Worm (Caenorhabditis elegans) whole organism, early embryonic: ENCODE results near the gene cyp-33C7.

Experiments
- B0310.2 ChIP-seq: sonication (generic microtip); optimal IDR thresholded peaks from 2 replicates; lab custom pipeline; 2016; ENCODE audit warnings: mild to moderate bottlenecking, missing genetic modification characterization, missing compliant biosample characterization
- F13C5.2 ChIP-seq: sonication (generic microtip); optimal IDR thresholded peaks from 2 replicates; lab custom pipeline; 2017; ENCODE audit warnings: mild to moderate bottlenecking, missing genetic modification characterization, inconsistent platforms, missing compliant biosample characterization
- aly-1 ChIP-seq: sonication (generic microtip); optimal IDR thresholded peaks from 2 replicates; lab custom pipeline; 2016; ENCODE audit warnings: missing genetic modification characterization, missing compliant biosample characterization
- ama-1 ChIP-seq: fragments of 150-350 bp; optimal IDR thresholded peaks from 2 replicates; lab custom pipeline; 2014
- ceh-13 ChIP-seq: fragments of 200-800 bp; sonication (Bioruptor generic); optimal IDR thresholded peaks from 2 replicates; lab custom pipeline; 2018; ENCODE audit warnings: mild to moderate bottlenecking, missing genetic modification characterization, missing compliant biosample characterization
- ceh-36 ChIP-seq: sonication (generic microtip); optimal IDR thresholded peaks from 2 replicates; lab custom pipeline; 2016; ENCODE audit warnings: missing genetic modification characterization, inconsistent platforms, missing compliant biosample characterization
- ets-7 ChIP-seq: sonication (generic microtip); optimal IDR thresholded peaks from 2 replicates; lab custom pipeline; 2016; ENCODE audit warnings: missing genotype, missing genetic modification characterization, missing compliant biosample characterization
- flt-1 ChIP-seq: fragments of 200-800 bp; sonication (Bioruptor generic); IDR thresholded peaks from 2 replicates; pipeline ENCODE4 v1.3.6; 2022; ENCODE audit warnings: missing genetic modification characterization, missing compliant biosample characterization
- hmbx-1 ChIP-seq: sonication (generic microtip); optimal IDR thresholded peaks from 2 replicates; lab custom pipeline; 2016; ENCODE audit warnings: mild to moderate bottlenecking, missing genetic modification characterization, missing compliant biosample characterization
- hmg-4 ChIP-seq: fragments of 200-800 bp; sonication (Bioruptor generic); optimal IDR thresholded peaks from 2 replicates; lab custom pipeline; 2018; ENCODE audit warnings: mild to moderate bottlenecking, missing genetic modification characterization, missing compliant biosample characterization
- hnd-1 ChIP-seq: sonication (generic microtip); optimal IDR thresholded peaks from 2 replicates; lab custom pipeline; 2016; ENCODE audit warnings: missing genetic modification characterization, missing compliant biosample characterization
- pes-1 ChIP-seq: fragments of 200-800 bp; sonication (Bioruptor generic); IDR thresholded peaks from 2 replicates; pipeline ENCODE4 v1.3.6; 2022; ENCODE audit warnings: missing genetic modification reagents, missing genetic modification characterization, missing compliant biosample characterization
- scrt-1 ChIP-seq: fragments of 200-800 bp; sonication (Bioruptor generic); IDR thresholded peaks from 2 replicates; pipeline ENCODE4 v1.3.6; 2022; ENCODE audit warnings: missing genetic modification characterization, missing compliant biosample characterization
- sea-1 ChIP-seq: fragments of 200-800 bp; sonication (Bioruptor generic); conservative IDR thresholded peaks from 2 replicates; pipeline ENCODE4 v1.3.6; 2022; ENCODE audit warnings: missing genetic modification characterization, missing compliant biosample characterization
- tbx-11 ChIP-seq: fragments of 200-800 bp; sonication (Bioruptor generic); IDR thresholded peaks from 2 replicates; pipeline ENCODE4 v1.3.6; 2022; ENCODE audit warnings: missing genetic modification characterization, missing compliant biosample characterization
- tbx-37 ChIP-seq: fragments of 200-800 bp; sonication (Bioruptor generic); conservative IDR thresholded peaks from 2 replicates; pipeline ENCODE4 v1.3.6; 2022; ENCODE audit warnings: missing genetic modification reagents, missing genetic modification characterization, missing compliant biosample characterization
- tra-4 ChIP-seq: sonication (generic microtip); optimal IDR thresholded peaks from 2 replicates; lab custom pipeline; 2017; ENCODE audit warnings: missing genetic modification characterization, missing compliant biosample characterization

cyp-33C7 gene

DNA sequence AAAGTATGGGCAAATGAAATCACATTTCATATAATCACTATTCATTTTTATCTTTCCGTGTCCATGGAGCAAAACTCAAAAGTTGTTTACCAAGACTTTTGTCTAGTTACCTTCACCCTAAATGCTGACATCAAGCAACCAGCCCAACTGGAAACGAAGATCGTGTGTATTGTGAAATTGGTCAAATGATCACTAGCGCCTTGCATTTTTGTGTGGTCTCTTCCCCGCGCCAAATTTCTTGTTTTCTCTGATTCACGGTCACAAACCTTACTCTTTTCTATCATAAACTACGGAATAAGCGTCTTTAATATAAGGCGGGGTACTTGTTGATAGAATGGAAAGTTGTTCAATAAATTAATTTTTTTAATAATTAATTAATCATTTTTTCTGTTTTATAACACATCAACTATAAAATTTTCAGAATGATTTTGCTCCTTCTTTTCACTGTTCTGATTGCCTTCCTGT lies at the start of gene cyp-33C7:
TSS of gene cyp-33C7 (plus strand) at position 415 of the 465 bp plus-strand sequence.
- no peak for TF ChIP-seq scrt-1 (GFP tag; lab: Robert Waterston, UW)
- TF ChIP-seq ceh-36 (tag; lab: Kevin White, UChicago), result no peak
- no peak for TF ChIP-seq B0310.2
- TF ChIP-seq pes-1 (GFP tag; lab: Robert Waterston, UW), result no peak
- TF ChIP-seq sea-1 (GFP tag; lab: Robert Waterston, UW), result no peak
- no peak for TF ChIP-seq hnd-1 (tag; lab: Kevin White, UChicago)
- TF ChIP-seq flt-1 (GFP tag; lab: Robert Waterston, UW), result no peak
- no peak for TF ChIP-seq ceh-13
- no peak for TF ChIP-seq F13C5.2 (tag; lab: Kevin White, UChicago)
- no peak for TF ChIP-seq hmbx-1 (tag; lab: Kevin White, UChicago)
- TF ChIP-seq ama-1 (lab: Kevin White, UChicago), result no peak
- TF ChIP-seq hmg-4 (GFP tag; lab: Kevin White, UChicago), result no peak
- no peak for TF ChIP-seq tbx-11 (GFP tag; lab: Robert Waterston, UW)
- TF ChIP-seq ets-7 (tag; lab: Kevin White, UChicago), result no peak
- TF ChIP-seq tra-4 (tag; lab: Kevin White, UChicago), result no peak
- no peak for TF ChIP-seq tbx-37 (GFP tag; lab: Robert Waterston, UW)
- TF ChIP-seq aly-1 (tag; lab: Kevin White, UChicago), result no peak

DNA sequence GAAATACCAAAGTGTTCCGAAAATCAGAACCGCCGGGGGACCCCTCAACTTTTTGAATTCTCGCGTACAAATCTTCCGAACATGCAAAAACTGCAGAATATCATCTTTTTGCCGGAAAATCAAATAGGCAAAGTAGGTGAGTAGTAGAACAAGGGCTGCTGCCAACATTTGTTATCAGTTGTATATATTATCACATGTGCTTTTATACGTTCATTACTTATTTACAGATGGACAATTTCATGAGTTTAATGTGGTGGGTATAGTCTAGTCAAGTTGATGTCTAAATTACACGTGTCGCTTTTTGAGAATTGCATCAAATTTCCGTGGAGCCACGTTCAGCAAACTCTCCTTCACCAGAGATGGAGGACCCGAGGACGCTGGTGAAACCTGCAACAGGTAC lies 49.1 kb upstream of the cyp-33C7 start, which contains the start of gene cyp-32B1:
TSS of gene cyp-32B1 (minus strand) at position 176 of the 400 bp plus-strand sequence.
- TF ChIP-seq ama-1 (lab: Kevin White, UChicago) (no peak), hmg-4 (GFP tag; lab: Kevin White, UChicago) (no peak), ceh-36 (tag; lab: Kevin White, UChicago) (no peak), aly-1 (tag; lab: Kevin White, UChicago) (no peak), hnd-1 (tag; lab: Kevin White, UChicago) (no peak), B0310.2 (no peak), ets-7 (tag; lab: Kevin White, UChicago) (no peak), ceh-13 (no peak), sea-1 (GFP tag; lab: Robert Waterston, UW) (no peak), tbx-11 (GFP tag; lab: Robert Waterston, UW) (no peak), tbx-37 (GFP tag; lab: Robert Waterston, UW) (no peak), flt-1 (GFP tag; lab: Robert Waterston, UW) (no peak), hmbx-1 (tag; lab: Kevin White, UChicago) (no peak), tra-4 (tag; lab: Kevin White, UChicago) (no peak), F13C5.2 (tag; lab: Kevin White, UChicago) (no peak), scrt-1 (GFP tag; lab: Robert Waterston, UW) (no peak), pes-1 (GFP tag; lab: Robert Waterston, UW) (no peak)

DNA sequence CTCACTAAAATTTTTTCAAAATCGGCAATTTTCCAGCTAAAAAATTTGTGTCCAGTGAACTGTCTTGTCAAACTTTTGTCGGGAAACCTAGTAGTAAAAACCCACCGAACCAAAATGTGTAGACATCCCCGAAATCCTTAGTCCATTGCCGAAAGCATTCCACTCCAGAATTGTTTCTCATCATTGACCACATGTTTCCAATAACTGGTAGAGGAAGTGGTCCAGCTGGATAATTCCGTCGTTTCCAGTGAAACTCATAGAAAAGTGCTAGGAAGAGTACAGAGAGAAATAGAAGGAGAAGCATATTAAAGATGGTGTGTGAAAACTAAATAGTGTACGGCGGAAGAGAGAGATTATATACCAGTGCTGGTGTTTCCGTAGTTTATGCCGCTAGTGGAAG lies 46.3 kb upstream of the cyp-33C7 start, which contains the start of gene cyp-33C12:
TSS of gene cyp-33C12 (minus strand) at position 321 of the 400 bp plus-strand sequence.
- TF ChIP-seq aly-1 (tag; lab: Kevin White, UChicago), result no peak
- no peak for TF ChIP-seq sea-1 (GFP tag; lab: Robert Waterston, UW)
- TF ChIP-seq tbx-37 (GFP tag; lab: Robert Waterston, UW), result no peak
- TF ChIP-seq scrt-1 (GFP tag; lab: Robert Waterston, UW), result no peak
- no peak for TF ChIP-seq ets-7 (tag; lab: Kevin White, UChicago)
- no peak for TF ChIP-seq hmbx-1 (tag; lab: Kevin White, UChicago)
- no peak for TF ChIP-seq tra-4 (tag; lab: Kevin White, UChicago)
- TF ChIP-seq ama-1 (lab: Kevin White, UChicago), result no peak
- TF ChIP-seq hnd-1 (tag; lab: Kevin White, UChicago), result no peak

DNA sequence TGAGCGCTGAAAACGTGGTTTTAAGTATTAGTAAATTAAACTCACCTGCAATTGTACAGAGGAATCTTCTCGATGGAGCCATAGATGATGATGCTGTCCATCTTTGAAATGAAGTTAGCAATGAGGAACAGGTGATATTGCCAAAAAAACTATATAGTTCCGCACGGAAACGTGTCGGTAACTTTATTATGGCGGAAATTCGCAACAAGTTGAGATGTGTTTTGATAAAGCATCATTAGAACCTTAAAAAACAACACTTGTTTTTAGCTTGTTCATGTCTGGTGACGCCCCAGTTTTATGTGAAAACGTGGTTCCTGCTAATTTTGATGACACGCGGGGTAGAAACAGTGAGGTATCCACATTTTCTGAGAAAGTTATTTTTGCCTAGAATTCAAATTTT lies 44.2 kb upstream of the cyp-33C7 start, which contains the start of gene srt-40:
TSS of gene srt-40 (minus strand) at position 101 of the 400 bp plus-strand sequence.
- TF ChIP-seq ceh-36 (tag; lab: Kevin White, UChicago), result no peak
- TF ChIP-seq scrt-1 (GFP tag; lab: Robert Waterston, UW), result no peak

DNA sequence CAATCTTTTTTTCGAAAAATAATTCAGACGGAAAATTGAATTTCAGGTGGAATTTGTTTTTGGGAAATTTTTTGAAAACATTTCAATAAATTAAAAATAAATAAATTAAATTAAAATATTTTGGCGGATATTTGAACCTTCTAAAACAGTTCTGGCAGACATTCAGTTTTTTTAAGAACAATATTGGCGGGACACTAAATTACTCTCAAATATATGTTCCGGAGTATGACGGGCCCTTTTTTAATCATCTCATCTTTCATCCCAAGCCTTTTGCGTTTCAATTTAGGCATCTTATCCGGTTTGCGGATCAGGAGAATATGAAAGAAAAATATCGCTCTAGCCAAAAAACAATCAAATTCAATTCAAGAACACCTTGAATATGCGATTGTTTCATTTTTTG lies 43.5 kb upstream of the cyp-33C7 start, which contains the start of gene svh-11:
TSS of gene svh-11 (plus strand) at position 301 of the 400 bp plus-strand sequence.
- TF ChIP-seq sea-1 (GFP tag; lab: Robert Waterston, UW), result no peak
- TF ChIP-seq B0310.2, result no peak

DNA sequence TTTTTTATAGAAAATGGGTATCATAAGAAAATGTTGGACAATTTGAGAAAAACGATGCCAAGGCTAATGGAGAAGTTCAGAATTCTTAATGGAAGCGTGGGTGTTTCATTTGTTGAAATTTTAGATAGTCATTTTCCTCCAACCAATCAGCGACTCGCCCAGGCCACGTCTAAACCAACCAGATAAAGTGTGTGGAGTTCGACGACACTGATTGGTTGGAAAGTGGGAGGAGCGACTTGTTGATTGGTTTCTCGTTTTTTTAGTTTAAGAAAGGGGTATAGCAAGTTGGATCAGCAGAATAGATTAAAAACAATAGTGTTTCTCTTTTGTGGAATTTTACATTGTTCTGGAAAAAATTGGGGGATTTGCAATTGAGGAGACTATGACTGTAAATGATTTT lies 42.8 kb upstream of the cyp-33C7 start:
- no peak for TF ChIP-seq aly-1 (tag; lab: Kevin White, UChicago)
- no peak for TF ChIP-seq hmbx-1 (tag; lab: Kevin White, UChicago)
- no peak for TF ChIP-seq B0310.2
- no peak for TF ChIP-seq sea-1 (GFP tag; lab: Robert Waterston, UW)
- TF ChIP-seq tra-4 (tag; lab: Kevin White, UChicago), result no peak
- TF ChIP-seq F13C5.2 (tag; lab: Kevin White, UChicago), result no peak
- no peak for TF ChIP-seq hnd-1 (tag; lab: Kevin White, UChicago)
- TF ChIP-seq hmg-4 (GFP tag; lab: Kevin White, UChicago), result no peak
- no peak for TF ChIP-seq tbx-37 (GFP tag; lab: Robert Waterston, UW)

DNA sequence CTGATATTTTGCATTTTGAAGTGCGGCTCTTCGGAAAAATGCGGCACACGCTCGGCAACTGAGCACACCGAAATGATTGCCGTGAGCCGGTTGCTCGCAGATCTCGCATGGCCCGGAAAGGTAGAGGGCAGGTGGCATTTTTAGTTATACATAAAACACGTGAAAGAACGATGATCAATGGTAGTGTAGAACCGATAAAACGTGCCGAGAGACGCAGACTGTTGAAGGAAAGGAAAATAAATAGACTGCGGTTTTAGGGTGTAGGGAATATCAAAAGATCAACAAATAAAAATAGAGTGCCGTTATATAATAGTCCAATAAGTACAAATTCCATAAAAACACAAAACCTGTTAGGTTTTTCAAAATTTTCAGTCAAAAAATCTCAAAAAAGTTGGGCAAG lies 38.4 kb upstream of the cyp-33C7 start, which contains the start of gene nhr-133:
TSS of gene nhr-133 (minus strand) at position 183 of the 400 bp plus-strand sequence.
- TF ChIP-seq ceh-13 (no peak), ceh-36 (tag; lab: Kevin White, UChicago) (no peak), hmbx-1 (tag; lab: Kevin White, UChicago) (no peak), hmg-4 (GFP tag; lab: Kevin White, UChicago) (no peak), sea-1 (GFP tag; lab: Robert Waterston, UW) (no peak), tbx-11 (GFP tag; lab: Robert Waterston, UW) (no peak), flt-1 (GFP tag; lab: Robert Waterston, UW) (no peak), tbx-37 (GFP tag; lab: Robert Waterston, UW) (no peak), scrt-1 (GFP tag; lab: Robert Waterston, UW) (no peak), ets-7 (tag; lab: Kevin White, UChicago) (no peak), B0310.2 (no peak), tra-4 (tag; lab: Kevin White, UChicago) (no peak), F13C5.2 (tag; lab: Kevin White, UChicago) (no peak), aly-1 (tag; lab: Kevin White, UChicago) (no peak), hnd-1 (tag; lab: Kevin White, UChicago) (no peak)
